Worm (Caenorhabditis elegans) whole organism, L1 larva: ENCODE results near the gene F59F5.7.

Experiments used
- C34B4.2 ChIP-seq: sonication (generic microtip); optimal IDR thresholded peaks from 2 replicates; lab custom pipeline; 2017; ENCODE audit warnings: mild to moderate bottlenecking, missing genetic modification characterization, missing compliant biosample characterization
- F16B12.6 ChIP-seq: fragments of 150-350 bp; optimal IDR thresholded peaks from 2 replicates; lab custom pipeline; 2014; ENCODE audit warnings: missing biosample characterization, missing genetic modification characterization
- Y116A8C.19 ChIP-seq: sonication (generic microtip); optimal IDR thresholded peaks from 2 replicates; lab custom pipeline; 2016; ENCODE audit warnings: missing compliant biosample characterization, missing genetic modification characterization, borderline replicate concordance
- ama-1 ChIP-seq: fragments of 150-350 bp; optimal IDR thresholded peaks from 2 replicates; lab custom pipeline; 2014
- blmp-1 ChIP-seq: fragments of 150-350 bp; optimal IDR thresholded peaks from 2 replicates; lab custom pipeline; 2014; ENCODE audit warnings: missing biosample characterization, missing genetic modification characterization
- ceh-8 ChIP-seq: fragments of 200-800 bp; sonication (Bioruptor generic); optimal IDR thresholded peaks from 2 replicates; lab custom pipeline; 2018; ENCODE audit warnings: mild to moderate bottlenecking, missing genetic modification characterization, moderate library complexity, missing compliant biosample characterization
- ceh-82 ChIP-seq, 3 experiments: fragments of 150-350 bp in 1 of 3; sonication (generic microtip) in 2 of 3; optimal IDR thresholded peaks; 2 replicates each; lab custom pipeline; 2014 to 2017; ENCODE audit warnings: missing biosample characterization in 3 of 3, missing genetic modification characterization in 3 of 3
- ceh-88 ChIP-seq: fragments of 200-800 bp; sonication (Bioruptor generic); IDR thresholded peaks from 2 replicates; pipeline ENCODE4 v1.3.6; 2022; ENCODE audit warnings: missing genetic modification characterization, missing compliant biosample characterization
- ces-1 ChIP-seq: fragments of 150-350 bp; optimal IDR thresholded peaks from 2 replicates; lab custom pipeline; 2014; ENCODE audit warnings: missing biosample characterization, missing genetic modification reagents, missing genetic modification characterization
- dsc-1 ChIP-seq: sonication (generic microtip); optimal IDR thresholded peaks from 2 replicates; lab custom pipeline; 2016; ENCODE audit warnings: mild to moderate bottlenecking, missing genetic modification characterization, missing compliant biosample characterization
- efl-3 ChIP-seq: fragments of 200-800 bp; sonication (Bioruptor generic); optimal IDR thresholded peaks from 2 replicates; lab custom pipeline; 2018; ENCODE audit warnings: mild to moderate bottlenecking, missing genetic modification characterization, missing compliant biosample characterization
- elt-2 ChIP-seq: sonication (generic microtip); optimal IDR thresholded peaks from 2 replicates; lab custom pipeline; 2016; ENCODE audit warnings: missing genetic modification characterization, mild to moderate bottlenecking, inconsistent platforms, missing compliant biosample characterization, missing genetic modification reagents
- ets-5 ChIP-seq: fragments of 200-800 bp; sonication (Bioruptor generic); IDR thresholded peaks from 2 replicates; pipeline ENCODE4 v1.3.6; 2022; ENCODE audit warnings: missing genetic modification characterization, missing compliant biosample characterization
- fkh-10 ChIP-seq: sonication (generic microtip); optimal IDR thresholded peaks from 2 replicates; lab custom pipeline; 2017; ENCODE audit warnings: missing biosample characterization, missing genetic modification reagents, missing genetic modification characterization
- fkh-4 ChIP-seq: sonication (generic microtip); optimal IDR thresholded peaks from 2 replicates; lab custom pipeline; 2016; ENCODE audit warnings: missing compliant biosample characterization, missing genetic modification characterization, borderline replicate concordance
- fkh-8 ChIP-seq: sonication (generic microtip); optimal IDR thresholded peaks from 2 replicates; lab custom pipeline; 2016; ENCODE audit warnings: mild to moderate bottlenecking, missing genetic modification characterization, missing compliant biosample characterization
- grh-1 ChIP-seq: fragments of 200-800 bp; sonication (Bioruptor generic); IDR thresholded peaks from 2 replicates; pipeline ENCODE4 v1.3.6; 2022; ENCODE audit warnings: missing genetic modification reagents, missing genetic modification characterization, missing compliant biosample characterization
- hlh-17 ChIP-seq: fragments of 200-800 bp; sonication (Bioruptor generic); optimal IDR thresholded peaks from 2 replicates; lab custom pipeline; 2018; ENCODE audit warnings: missing genetic modification characterization, mild to moderate bottlenecking, missing compliant biosample characterization, moderate library complexity, borderline replicate concordance
- hpl-2 ChIP-seq: fragments of 150-350 bp; optimal IDR thresholded peaks from 2 replicates; lab custom pipeline; 2014; ENCODE audit warnings: missing biosample characterization, missing genetic modification reagents, missing genetic modification characterization
- irx-1 ChIP-seq: sonication (generic microtip); optimal IDR thresholded peaks from 2 replicates; lab custom pipeline; 2016; ENCODE audit warnings: missing genetic modification characterization, missing compliant biosample characterization
- isw-1 ChIP-seq: fragments of 200-800 bp; sonication (Bioruptor generic); IDR thresholded peaks from 2 replicates; pipeline ENCODE4 v1.3.6; 2022; ENCODE audit warnings: missing genetic modification characterization, missing compliant biosample characterization
- lin-15B ChIP-seq: fragments of 150-350 bp; sonication (generic microtip); optimal IDR thresholded peaks from 3 replicates; lab custom pipeline; 2014; ENCODE audit warnings: missing biosample characterization, missing genetic modification characterization
- lin-35 ChIP-seq, 2 experiments: fragments of 150-350 bp; optimal IDR thresholded peaks; 2 replicates each; lab custom pipeline; 2014; ENCODE audit warnings: missing biosample characterization in 2 of 2, missing genetic modification characterization in 2 of 2, missing genetic modification reagents in 2 of 2
- lin-39 ChIP-seq: fragments of 150-350 bp; optimal IDR thresholded peaks from 2 replicates; lab custom pipeline; 2014; ENCODE audit warnings: missing biosample characterization, missing genetic modification reagents, missing genetic modification characterization
- lsy-2 ChIP-seq, 2 experiments: fragments of 150-350 bp; optimal IDR thresholded peaks; 2 replicates each; lab custom pipeline; 2014; ENCODE audit warnings: missing biosample characterization in 2 of 2, missing genetic modification characterization in 2 of 2
- mdl-1 ChIP-seq, 2 experiments: fragments of 150-350 bp; optimal IDR thresholded peaks; 2 replicates each; lab custom pipeline; 2014 to 2017; ENCODE audit warnings: missing biosample characterization in 2 of 2, missing genetic modification characterization in 2 of 2, inconsistent platforms in 1 of 2
- mef-2 ChIP-seq: fragments of 150-350 bp; optimal IDR thresholded peaks from 2 replicates; lab custom pipeline; 2014; ENCODE audit warnings: missing biosample characterization, missing genetic modification characterization
- mep-1 ChIP-seq: fragments of 150-350 bp; optimal IDR thresholded peaks from 2 replicates; lab custom pipeline; 2014; ENCODE audit warnings: missing biosample characterization, missing genetic modification characterization
- nhr-11 ChIP-seq: fragments of 150-350 bp; optimal IDR thresholded peaks from 2 replicates; lab custom pipeline; 2014; ENCODE audit warnings: missing biosample characterization, missing genetic modification characterization
- nhr-12 ChIP-seq: sonication (generic microtip); optimal IDR thresholded peaks from 2 replicates; lab custom pipeline; 2017; ENCODE audit warnings: missing biosample characterization, missing genetic modification characterization
- nhr-19 ChIP-seq: fragments of 200-800 bp; sonication (Bioruptor generic); conservative IDR thresholded peaks from 2 replicates; pipeline ENCODE4 v1.3.6; 2022; ENCODE audit warnings: missing genetic modification characterization, missing compliant biosample characterization
- nhr-20 ChIP-seq: sonication (generic microtip); optimal IDR thresholded peaks from 2 replicates; lab custom pipeline; 2016; ENCODE audit warnings: mild to moderate bottlenecking, missing genetic modification characterization, missing compliant biosample characterization
- nhr-28 ChIP-seq: fragments of 150-350 bp; optimal IDR thresholded peaks from 2 replicates; lab custom pipeline; 2014; ENCODE audit warnings: missing biosample characterization, missing genetic modification characterization
- nhr-47 ChIP-seq: sonication (generic microtip); optimal IDR thresholded peaks from 2 replicates; lab custom pipeline; 2016; ENCODE audit warnings: mild to moderate bottlenecking, missing genetic modification characterization, moderate library complexity, missing compliant biosample characterization
- nhr-76 ChIP-seq: sonication (generic microtip); optimal IDR thresholded peaks from 2 replicates; lab custom pipeline; 2017; ENCODE audit warnings: missing biosample characterization, missing genetic modification characterization
- nhr-77 ChIP-seq: fragments of 150-350 bp; optimal IDR thresholded peaks from 2 replicates; lab custom pipeline; 2014; ENCODE audit warnings: missing biosample characterization, missing genetic modification characterization
- nhr-84 ChIP-seq: sonication (generic microtip); optimal IDR thresholded peaks from 2 replicates; lab custom pipeline; 2017; ENCODE audit warnings: missing biosample characterization, missing genetic modification characterization
- nhr-85 ChIP-seq: sonication (generic microtip); peaks from one replicate; lab custom pipeline; 2016; ENCODE audit warnings: missing genetic modification characterization, inconsistent platforms, missing compliant biosample characterization
- nhr-90 ChIP-seq: sonication (generic microtip); optimal IDR thresholded peaks from 2 replicates; lab custom pipeline; 2016; ENCODE audit warnings: mild to moderate bottlenecking, missing genetic modification characterization, missing compliant biosample characterization; ENCODE audit not compliant: poor library complexity
- pax-3 ChIP-seq: fragments of 200-800 bp; sonication (Bioruptor generic); optimal IDR thresholded peaks from 2 replicates; lab custom pipeline; 2018; ENCODE audit warnings: mild to moderate bottlenecking, missing genetic modification characterization, moderate library complexity, missing compliant biosample characterization
- pqm-1 ChIP-seq: sonication (generic microtip); optimal IDR thresholded peaks from 3 replicates; lab custom pipeline; 2017; ENCODE audit warnings: missing biosample characterization, missing genetic modification characterization
- skn-1 ChIP-seq: fragments of 150-350 bp; optimal IDR thresholded peaks from 2 replicates; lab custom pipeline; 2014; ENCODE audit warnings: missing biosample characterization, missing genetic modification characterization
- snpc-4 ChIP-seq: fragments of 150-350 bp; optimal IDR thresholded peaks from 2 replicates; lab custom pipeline; 2014; ENCODE audit warnings: missing biosample characterization, missing genetic modification characterization
- snu-23 ChIP-seq: sonication (generic microtip); optimal IDR thresholded peaks from 2 replicates; lab custom pipeline; 2016; ENCODE audit warnings: missing genetic modification characterization, missing compliant biosample characterization
- sox-4 ChIP-seq: sonication (generic microtip); optimal IDR thresholded peaks from 2 replicates; lab custom pipeline; 2016; ENCODE audit warnings: missing genetic modification characterization, missing compliant biosample characterization
- tbx-2 ChIP-seq: sonication (generic microtip); optimal IDR thresholded peaks from 2 replicates; lab custom pipeline; 2016; ENCODE audit warnings: missing genetic modification characterization, missing compliant biosample characterization
- tlp-1 ChIP-seq: fragments of 150-350 bp; optimal IDR thresholded peaks from 2 replicates; lab custom pipeline; 2014; ENCODE audit warnings: missing biosample characterization, missing genetic modification characterization
- unc-130 ChIP-seq: fragments of 150-350 bp; optimal IDR thresholded peaks from 2 replicates; lab custom pipeline; 2017; ENCODE audit warnings: missing biosample characterization, missing genetic modification characterization, inconsistent platforms
- unc-62 ChIP-seq: fragments of 150-350 bp; optimal IDR thresholded peaks from 2 replicates; lab custom pipeline; 2014; ENCODE audit warnings: missing biosample characterization, missing genetic modification reagents, missing genetic modification characterization
- unc-86 ChIP-seq: sonication (generic microtip); optimal IDR thresholded peaks from 2 replicates; lab custom pipeline; 2016; ENCODE audit warnings: missing genetic modification characterization, missing compliant biosample characterization
- zag-1 ChIP-seq: fragments of 150-350 bp; optimal IDR thresholded peaks from 2 replicates; lab custom pipeline; 2014; ENCODE audit warnings: missing biosample characterization, missing genetic modification characterization
- ztf-4 ChIP-seq: fragments of 150-350 bp; optimal IDR thresholded peaks from 2 replicates; lab custom pipeline; 2014; ENCODE audit warnings: missing biosample characterization, missing genetic modification characterization

The F59F5.7 gene

DNA sequence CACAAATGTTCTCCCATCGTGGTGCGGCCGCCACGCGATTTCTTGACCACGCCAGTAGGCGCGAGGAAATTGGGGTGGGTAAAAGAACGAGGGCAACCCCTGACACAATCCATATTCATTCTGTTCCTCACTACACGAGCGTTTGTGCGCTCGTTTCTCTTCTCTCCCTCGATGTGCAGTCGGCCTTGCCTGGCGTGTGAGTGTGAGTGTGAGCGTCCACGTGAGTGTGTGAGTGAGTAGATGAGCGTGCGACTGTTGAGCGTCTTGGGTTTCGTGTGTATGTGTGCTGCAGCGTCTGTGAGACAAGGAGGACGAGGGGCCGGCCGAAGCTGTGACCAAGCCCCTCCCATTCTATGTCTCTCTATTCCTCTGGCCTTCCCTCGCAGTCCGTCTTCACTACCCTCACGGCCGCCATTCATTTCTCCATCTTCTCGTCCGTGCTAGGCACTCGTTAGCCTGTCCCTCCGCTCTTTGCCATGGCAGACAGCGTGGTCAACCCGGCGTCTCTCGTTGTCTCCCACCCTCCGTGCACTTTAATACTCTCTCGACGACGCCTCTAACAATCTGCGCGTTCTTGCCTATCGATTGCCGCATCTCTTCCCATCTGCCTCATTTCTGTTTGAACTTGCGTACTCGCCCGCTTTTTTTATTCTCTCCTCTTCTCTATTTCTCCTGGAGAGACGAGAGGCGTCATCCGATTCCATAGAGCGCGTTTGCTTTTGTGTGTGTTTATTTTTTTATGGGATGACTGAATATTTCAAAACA, 9.3 kb downstream of the F59F5.7 start:
- TF ChIP-seq ceh-88 (GFP tag; lab: Robert Waterston, UW) (peak; percentile 83; the same call in 1 of the 2 replicates), unc-86 (tag; lab: Kevin White, UChicago) (peak; percentile 97), mef-2 (tag; lab: Kevin White, UChicago) (peak; percentile 83), dsc-1 (tag; lab: Kevin White, UChicago) (peak; percentile 94), nhr-19 (peak; percentile 87), nhr-84 (tag; lab: Kevin White, UChicago) (no peak), unc-62 (GFP tag; lab: Kevin White, UChicago) (no peak), F16B12.6 (peak; percentile 61), mep-1 (tag; lab: Kevin White, UChicago) (peak; percentile 96), ets-5 (GFP tag; lab: Robert Waterston, UW) (no peak), lsy-2 (tag; optimal IDR thresholded peaks at IDR 0.05; lab: Kevin White, UChicago) (peak; percentile 89 to 90), lin-15B (peak; percentile 72), C34B4.2 (tag; lab: Kevin White, UChicago) (no peak), nhr-20 (tag; lab: Kevin White, UChicago) (peak; percentile 98), ceh-8 (GFP tag; lab: Kevin White, UChicago) (peak; percentile 85), fkh-8 (tag; lab: Kevin White, UChicago) (peak; percentile 91), efl-3 (GFP tag; lab: Kevin White, UChicago) (no peak), fkh-10 (GFP tag; lab: Kevin White, UChicago) (peak; percentile 77), zag-1 (peak; percentile 77), irx-1 (tag; lab: Kevin White, UChicago) (peak; percentile 87), hpl-2 (GFP tag; lab: Kevin White, UChicago) (peak; percentile 37), pqm-1 (no peak), pax-3 (tag; lab: Kevin White, UChicago) (peak; percentile 63), nhr-12 (tag; lab: Kevin White, UChicago) (no peak), ceh-82 (tag; optimal IDR thresholded peaks at IDR 0.05; lab: Kevin White, UChicago) (peak; percentile 79 to 92 (median 84)), tbx-2 (tag; lab: Kevin White, UChicago) (peak; percentile 98), skn-1 (tag; lab: Kevin White, UChicago) (peak; percentile 93), elt-2 (tag; lab: Kevin White, UChicago) (peak; percentile 67), lin-39 (peak; percentile 43), nhr-77 (tag; lab: Kevin White, UChicago) (peak; percentile 88), Y116A8C.19 (no peak), hlh-17 (GFP tag; lab: Kevin White, UChicago) (no peak), mdl-1 (tag; optimal IDR thresholded peaks at IDR 0.05; lab: Kevin White, UChicago) (peak in 1 of 2 experiments; percentile 97), snpc-4 (tag; lab: Kevin White, UChicago) (peak; percentile 61), ces-1 (GFP tag; lab: Kevin White, UChicago) (no peak), unc-130 (tag; lab: Kevin White, UChicago) (peak; percentile 45), nhr-76 (tag; lab: Kevin White, UChicago) (no peak), blmp-1 (tag; lab: Kevin White, UChicago) (peak; percentile 87), sox-4 (peak; percentile 70), lin-35 (GFP tag; optimal IDR thresholded peaks at IDR 0.05; lab: Kevin White, UChicago) (peak; percentile 55 to 86), nhr-90 (peak; percentile 91), fkh-4 (tag; lab: Kevin White, UChicago) (peak; percentile 61), grh-1 (peak; percentile 78), isw-1 (GFP tag; lab: Robert Waterston, UW) (peak; percentile 79), ztf-4 (peak; percentile 86), ama-1 (lab: Kevin White, UChicago) (peak; percentile 70), nhr-11 (tag; lab: Kevin White, UChicago) (peak; percentile 87), snu-23 (GFP tag; lab: Kevin White, UChicago) (peak; percentile 97), nhr-85 (tag; lab: Kevin White, UChicago) (peak; percentile 99), tlp-1 (tag; lab: Kevin White, UChicago) (no peak), nhr-28 (tag; lab: Kevin White, UChicago) (no peak), nhr-47 (tag; lab: Kevin White, UChicago) (peak; percentile 96)
